Worm (Caenorhabditis elegans): ENCODE results near the gene ZK180.6.

ZK180.6 gene

ce11 chrIV:4526724-4527123 lies 1.9 kb upstream of the ZK180.6 start:
- TF ChIP-seq nhr-84 (tag; optimal IDR thresholded peaks at IDR 0.05) = no peak
- no peak for TF ChIP-seq fkh-4 (tag; optimal IDR thresholded peaks at IDR 0.05; ENCODE audit: borderline replicate concordance)
- TF ChIP-seq unc-30 (tag; optimal IDR thresholded peaks at IDR 0.05) = no peak
- no peak for TF ChIP-seq pax-3 (tag; optimal IDR thresholded peaks at IDR 0.05)
- no peak for TF ChIP-seq lin-35 (GFP tag; optimal IDR thresholded peaks at IDR 0.05)
- no peak for TF ChIP-seq snpc-4 (tag; optimal IDR thresholded peaks at IDR 0.05)

ce11 chrIV:4526028-4526427 lies 1.2 kb upstream of the ZK180.6 start:
- TF ChIP-seq blmp-1 (tag; optimal IDR thresholded peaks at IDR 0.05) (peak; percentile 59), aha-1 (tag; optimal IDR thresholded peaks at IDR 0.05) (no peak)

- TF ChIP-seq fkh-8 (tag; optimal IDR thresholded peaks at IDR 0.05) = no peak
- TF ChIP-seq nhr-85 (tag) = peak; percentile 35
These were observed 1.4 kb downstream of the ZK180.6 start for ce11 chrIV:4523461-4523860.

- TF ChIP-seq ztf-4 (tag; optimal IDR thresholded peaks at IDR 0.05) (no peak), C34B4.2 (tag; optimal IDR thresholded peaks at IDR 0.05) (no peak), nhr-47 (tag; optimal IDR thresholded peaks at IDR 0.05) (no peak), sox-4 (tag; optimal IDR thresholded peaks at IDR 0.05) (no peak)
These were observed 5.1 kb downstream of the ZK180.6 start for ce11 chrIV:4519714-4520113.

- TF ChIP-seq blmp-1 (tag; optimal IDR thresholded peaks at IDR 0.05) (peak; percentile 98), swsn-7 (tag; optimal IDR thresholded peaks at IDR 0.05) (no peak)
These were observed 6.7 kb downstream of the ZK180.6 start for ce11 chrIV:4518111-4518510.

ce11 chrIV:4517066-4517465 lies 7.8 kb downstream of the ZK180.6 start, which contains the start of gene ZK180.5:
ZK180.5 (minus strand) TSS chrIV:4517166.
- TF ChIP-seq elt-2 (tag; optimal IDR thresholded peaks at IDR 0.05) (no peak), blmp-1 (tag; optimal IDR thresholded peaks at IDR 0.05) (peak; percentile 34)

ce11 chrIV:4516478-4516877 lies 8.4 kb downstream of the ZK180.6 start:
- TF ChIP-seq vab-15 (tag; optimal IDR thresholded peaks at IDR 0.05) (no peak), F16B12.6 (tag; optimal IDR thresholded peaks at IDR 0.05) (no peak), ztf-11 (tag; optimal IDR thresholded peaks at IDR 0.05) (no peak), egl-27 (tag; optimal IDR thresholded peaks at IDR 0.05) (no peak), ceh-8 (GFP tag; optimal IDR thresholded peaks at IDR 0.05) (peak; percentile 2), nhr-76 (tag; optimal IDR thresholded peaks at IDR 0.05) (no peak)

- TF ChIP-seq alr-1 (tag; optimal IDR thresholded peaks at IDR 0.05; ENCODE audit: borderline replicate concordance) (no peak), sptf-1 (tag; optimal IDR thresholded peaks at IDR 0.05) (no peak), unc-62 (GFP tag; optimal IDR thresholded peaks at IDR 0.05) (no peak), ces-1 (GFP tag; optimal IDR thresholded peaks at IDR 0.05) (no peak), lsy-2 (tag; optimal IDR thresholded peaks at IDR 0.05) (peak; percentile 85 to 89), lin-13 (GFP tag; optimal IDR thresholded peaks at IDR 0.05) (peak; percentile 81), lin-15B (tag; optimal IDR thresholded peaks at IDR 0.05) (peak; percentile 63), sup-37 (GFP tag; optimal IDR thresholded peaks at IDR 0.05) (peak; percentile 69), F16B12.6 (tag; optimal IDR thresholded peaks at IDR 0.05) (peak; percentile 60), unc-130 (tag; optimal IDR thresholded peaks at IDR 0.05) (peak; percentile 35), snu-23 (GFP tag; optimal IDR thresholded peaks at IDR 0.05) (peak; percentile 90), jun-1 (tag; optimal IDR thresholded peaks at IDR 0.05) (peak; percentile 69), unc-98 (GFP tag; IDR thresholded peaks at IDR 0.05) (no peak), nhr-237 (tag; optimal IDR thresholded peaks at IDR 0.05) (peak; percentile 41), dpl-1 (GFP tag; optimal IDR thresholded peaks at IDR 0.05) (peak; percentile 58 to 83 (median 80)), aha-1 (tag; optimal IDR thresholded peaks at IDR 0.05) (peak; percentile 17), hpl-2 (GFP tag; optimal IDR thresholded peaks at IDR 0.05) (peak; percentile 52), C34B4.2 (tag; optimal IDR thresholded peaks at IDR 0.05) (no peak), tbx-2 (tag; optimal IDR thresholded peaks at IDR 0.05) (peak; percentile 88), nhr-77 (tag; optimal IDR thresholded peaks at IDR 0.05) (peak; percentile 64)
These were observed 11.5 kb downstream of the ZK180.6 start, which contains the start of gene sar-1 for ce11 chrIV:4513269-4513819. sar-1 (minus strand) TSS chrIV:4513319.

All from whole organism, L1 larva.